Fruit fly (Drosophila melanogaster): Measurements from ENCODE around the gene CG5217.

CG5217 gene

DNA sequence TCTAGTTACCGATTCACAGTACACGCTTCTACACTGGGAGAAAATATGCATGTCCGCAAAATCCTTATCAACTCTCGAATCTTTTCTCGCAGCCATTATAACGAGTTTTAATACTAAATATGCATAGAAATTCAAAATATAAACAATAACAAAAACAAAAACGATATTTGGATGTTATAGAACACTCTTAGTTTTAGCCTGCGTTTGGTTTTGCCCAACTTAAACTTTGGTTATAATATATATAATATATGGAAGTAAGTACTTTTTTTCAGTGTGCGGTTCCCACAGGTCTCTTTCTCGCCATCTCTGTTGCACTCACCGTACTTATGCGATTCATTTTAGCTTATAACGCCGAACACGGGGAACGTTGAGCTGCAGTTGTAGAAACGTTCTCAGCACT is 36.2 kb downstream of the CG5217 start, which contains the start of gene cry (continued):
- TF ChIP-seq CG42726 (GFP tag; IDR thresholded peaks at IDR 0.05; ENCODE audit: partially characterized antibody): no peak
- TF ChIP-seq phol (tag; optimal IDR thresholded peaks at IDR 0.05): peak; percentile 85
- TF ChIP-seq CG2875 (GFP tag; optimal IDR thresholded peaks at IDR 0.05): peak; percentile 28
- peak in 1 of 2 experiments; percentile 27 for TF ChIP-seq Hr78 (GFP tag; optimal IDR thresholded peaks at IDR 0.05)
- no peak for TF ChIP-seq HmgZ (tag; optimal IDR thresholded peaks at IDR 0.05)
- no peak for TF ChIP-seq zen2 (GFP tag; IDR thresholded peaks at IDR 0.05; ENCODE audit: partially characterized antibody)
- TF ChIP-seq vvl (GFP tag; IDR thresholded peaks at IDR 0.05): no peak
- TF ChIP-seq slp2 (GFP tag; optimal IDR thresholded peaks at IDR 0.05): no peak
- no peak for TF ChIP-seq grn (GFP tag; optimal IDR thresholded peaks at IDR 0.05)
- no peak for TF ChIP-seq CG12769 (tag; optimal IDR thresholded peaks at IDR 0.05)
- peak; percentile 11 for TF ChIP-seq cg (GFP tag; optimal IDR thresholded peaks at IDR 0.05)
- no peak for TF ChIP-seq knrl (GFP tag; IDR thresholded peaks at IDR 0.05; ENCODE audit: partially characterized antibody)
- peak in 1 of 2 experiments; percentile 68 for TF ChIP-seq Hr51 (GFP tag; optimal IDR thresholded peaks at IDR 0.05)
- TF ChIP-seq BEAF-32 (GFP tag; optimal IDR thresholded peaks at IDR 0.05): no peak
- TF ChIP-seq emc (GFP tag; optimal IDR thresholded peaks at IDR 0.05): no peak
- TF ChIP-seq CG14965 (GFP tag; optimal IDR thresholded peaks at IDR 0.05; ENCODE audit: borderline replicate concordance): no peak
- no peak for TF ChIP-seq tup (GFP tag; optimal IDR thresholded peaks at IDR 0.05)
- TF ChIP-seq lab (GFP tag; optimal IDR thresholded peaks at IDR 0.05): peak; percentile 56
- TF ChIP-seq dmrt11E (tag; optimal IDR thresholded peaks at IDR 0.05): peak; percentile 75
- TF ChIP-seq lbe (GFP tag; optimal IDR thresholded peaks at IDR 0.05): no peak
- TF ChIP-seq Dfd (GFP tag; optimal IDR thresholded peaks at IDR 0.05): no peak
- TF ChIP-seq CG7745 (tag; optimal IDR thresholded peaks at IDR 0.05): no peak
- TF ChIP-seq rib (GFP tag; IDR thresholded peaks at IDR 0.05): no peak
- TF ChIP-seq ERR (GFP tag; optimal IDR thresholded peaks at IDR 0.05): no peak
- no peak for TF ChIP-seq CG13296 (GFP tag; optimal IDR thresholded peaks at IDR 0.05)
- no peak for TF ChIP-seq Fer1 (GFP tag; optimal IDR thresholded peaks at IDR 0.05)
- no peak for TF ChIP-seq Side (GFP tag; optimal IDR thresholded peaks at IDR 0.05)
- no peak for TF ChIP-seq Deaf1 (tag; optimal IDR thresholded peaks at IDR 0.05)
- TF ChIP-seq CG7556 (GFP tag; optimal IDR thresholded peaks at IDR 0.05): no peak
- no peak for TF ChIP-seq trh (GFP tag; optimal IDR thresholded peaks at IDR 0.05)
- TF ChIP-seq CG30020 (tag; optimal IDR thresholded peaks at IDR 0.05): no peak
- TF ChIP-seq oc (tag; optimal IDR thresholded peaks at IDR 0.05): no peak
- no peak for TF ChIP-seq pan (optimal IDR thresholded peaks at IDR 0.05)
- TF ChIP-seq pan (GFP tag; optimal IDR thresholded peaks at IDR 0.05 in 1 of 2, IDR thresholded peaks at IDR 0.05 in 1 of 2): peak in 1 of 2 experiments; percentile 32
- peak; percentile 68 for TF ChIP-seq Sox100B (GFP tag; optimal IDR thresholded peaks at IDR 0.05)
- no peak for TF ChIP-seq CG6854 (GFP tag; optimal IDR thresholded peaks at IDR 0.05)
- peak; percentile 25 for TF ChIP-seq jing (GFP tag; optimal IDR thresholded peaks at IDR 0.05)
- TF ChIP-seq CG1233 (GFP tag; optimal IDR thresholded peaks at IDR 0.05): peak; percentile 38
- no peak for TF ChIP-seq BtbVII (GFP tag; optimal IDR thresholded peaks at IDR 0.05)
- no peak for TF ChIP-seq Dad (GFP tag; optimal IDR thresholded peaks at IDR 0.05)
- no peak for TF ChIP-seq GATAe (GFP tag; conservative IDR thresholded peaks at IDR 0.05)
- TF ChIP-seq Ravus (GFP tag; IDR thresholded peaks at IDR 0.05): no peak
- TF ChIP-seq ap (GFP tag; IDR thresholded peaks at IDR 0.05): no peak
- no peak for TF ChIP-seq YL-1 (GFP tag; optimal IDR thresholded peaks at IDR 0.05)
- TF ChIP-seq Med (GFP tag): no peak
- no peak for TF ChIP-seq MTF-1 (GFP tag; optimal IDR thresholded peaks at IDR 0.05; ENCODE audit: borderline replicate concordance)
- TF ChIP-seq zf30C (GFP tag; optimal IDR thresholded peaks at IDR 0.05): no peak
- TF ChIP-seq insv (GFP tag; optimal IDR thresholded peaks at IDR 0.05): no peak
- TF ChIP-seq gt (GFP tag; IDR thresholded peaks at IDR 0.05): no peak
- no peak for TF ChIP-seq Lpt (GFP tag; optimal IDR thresholded peaks at IDR 0.05)

Data from whole organism, embryonic.